Worm (Caenorhabditis elegans) whole organism, early embryonic: Measurements from ENCODE around the gene ina-1.

ENCODE experiments used
- B0310.2 ChIP-seq: sonication (generic microtip); optimal IDR thresholded peaks from 2 replicates; lab custom pipeline; 2016; ENCODE audit warnings: mild to moderate bottlenecking, missing genetic modification characterization, missing compliant biosample characterization
- F13C5.2 ChIP-seq: sonication (generic microtip); optimal IDR thresholded peaks from 2 replicates; lab custom pipeline; 2017; ENCODE audit warnings: mild to moderate bottlenecking, missing genetic modification characterization, inconsistent platforms, missing compliant biosample characterization
- aly-1 ChIP-seq: sonication (generic microtip); optimal IDR thresholded peaks from 2 replicates; lab custom pipeline; 2016; ENCODE audit warnings: missing genetic modification characterization, missing compliant biosample characterization
- ama-1 ChIP-seq: fragments of 150-350 bp; optimal IDR thresholded peaks from 2 replicates; lab custom pipeline; 2014
- ceh-13 ChIP-seq: fragments of 200-800 bp; sonication (Bioruptor generic); optimal IDR thresholded peaks from 2 replicates; lab custom pipeline; 2018; ENCODE audit warnings: mild to moderate bottlenecking, missing genetic modification characterization, missing compliant biosample characterization
- ceh-36 ChIP-seq: sonication (generic microtip); optimal IDR thresholded peaks from 2 replicates; lab custom pipeline; 2016; ENCODE audit warnings: missing genetic modification characterization, inconsistent platforms, missing compliant biosample characterization
- ets-7 ChIP-seq: sonication (generic microtip); optimal IDR thresholded peaks from 2 replicates; lab custom pipeline; 2016; ENCODE audit warnings: missing genotype, missing genetic modification characterization, missing compliant biosample characterization
- flt-1 ChIP-seq: fragments of 200-800 bp; sonication (Bioruptor generic); IDR thresholded peaks from 2 replicates; pipeline ENCODE4 v1.3.6; 2022; ENCODE audit warnings: missing genetic modification characterization, missing compliant biosample characterization
- hmbx-1 ChIP-seq: sonication (generic microtip); optimal IDR thresholded peaks from 2 replicates; lab custom pipeline; 2016; ENCODE audit warnings: mild to moderate bottlenecking, missing genetic modification characterization, missing compliant biosample characterization
- hmg-4 ChIP-seq: fragments of 200-800 bp; sonication (Bioruptor generic); optimal IDR thresholded peaks from 2 replicates; lab custom pipeline; 2018; ENCODE audit warnings: mild to moderate bottlenecking, missing genetic modification characterization, missing compliant biosample characterization
- hnd-1 ChIP-seq: sonication (generic microtip); optimal IDR thresholded peaks from 2 replicates; lab custom pipeline; 2016; ENCODE audit warnings: missing genetic modification characterization, missing compliant biosample characterization
- pes-1 ChIP-seq: fragments of 200-800 bp; sonication (Bioruptor generic); IDR thresholded peaks from 2 replicates; pipeline ENCODE4 v1.3.6; 2022; ENCODE audit warnings: missing genetic modification reagents, missing genetic modification characterization, missing compliant biosample characterization
- scrt-1 ChIP-seq: fragments of 200-800 bp; sonication (Bioruptor generic); IDR thresholded peaks from 2 replicates; pipeline ENCODE4 v1.3.6; 2022; ENCODE audit warnings: missing genetic modification characterization, missing compliant biosample characterization
- sea-1 ChIP-seq: fragments of 200-800 bp; sonication (Bioruptor generic); conservative IDR thresholded peaks from 2 replicates; pipeline ENCODE4 v1.3.6; 2022; ENCODE audit warnings: missing genetic modification characterization, missing compliant biosample characterization
- tbx-11 ChIP-seq: fragments of 200-800 bp; sonication (Bioruptor generic); IDR thresholded peaks from 2 replicates; pipeline ENCODE4 v1.3.6; 2022; ENCODE audit warnings: missing genetic modification characterization, missing compliant biosample characterization
- tbx-37 ChIP-seq: fragments of 200-800 bp; sonication (Bioruptor generic); conservative IDR thresholded peaks from 2 replicates; pipeline ENCODE4 v1.3.6; 2022; ENCODE audit warnings: missing genetic modification reagents, missing genetic modification characterization, missing compliant biosample characterization
- tra-4 ChIP-seq: sonication (generic microtip); optimal IDR thresholded peaks from 2 replicates; lab custom pipeline; 2017; ENCODE audit warnings: missing genetic modification characterization, missing compliant biosample characterization

ina-1 gene

DNA sequence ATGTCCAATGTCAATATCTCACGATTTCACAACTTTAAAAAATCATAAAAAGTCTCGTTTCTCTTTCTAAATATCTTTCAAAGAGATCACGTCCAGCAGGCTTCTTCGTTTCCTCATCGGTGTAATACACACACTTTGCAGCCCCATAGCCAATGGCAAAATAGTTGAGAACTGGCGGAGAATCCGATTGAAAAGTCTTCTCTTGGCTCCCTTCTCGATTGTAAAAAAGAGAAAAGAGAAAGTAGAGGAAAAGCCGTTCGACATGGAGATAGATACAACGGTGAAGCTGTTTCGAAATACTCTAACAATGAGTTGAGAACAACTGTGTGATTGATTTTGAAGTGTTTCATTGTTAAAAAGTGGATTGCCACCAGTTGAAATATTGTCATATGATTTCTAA lies 20.8 kb downstream of the ina-1 start:
- no peak for TF ChIP-seq B0310.2 (tag; lab: Kevin White, UChicago)
- no peak for TF ChIP-seq tbx-11 (GFP tag; lab: Robert Waterston, UW)
- TF ChIP-seq hmbx-1 = no peak
- no peak for TF ChIP-seq aly-1 (tag; lab: Kevin White, UChicago)
- TF ChIP-seq pes-1 (GFP tag; lab: Robert Waterston, UW) = no peak
- no peak for TF ChIP-seq hnd-1 (tag; lab: Kevin White, UChicago)
- TF ChIP-seq ama-1 = no peak
- TF ChIP-seq ets-7 (tag; lab: Kevin White, UChicago) = no peak
- no peak for TF ChIP-seq ceh-13 (GFP tag; lab: Kevin White, UChicago)
- no peak for TF ChIP-seq ceh-36
- no peak for TF ChIP-seq hmg-4 (GFP tag; lab: Kevin White, UChicago)
- TF ChIP-seq tbx-37 (GFP tag; lab: Robert Waterston, UW) = no peak
- no peak for TF ChIP-seq F13C5.2 (tag; lab: Kevin White, UChicago)

DNA sequence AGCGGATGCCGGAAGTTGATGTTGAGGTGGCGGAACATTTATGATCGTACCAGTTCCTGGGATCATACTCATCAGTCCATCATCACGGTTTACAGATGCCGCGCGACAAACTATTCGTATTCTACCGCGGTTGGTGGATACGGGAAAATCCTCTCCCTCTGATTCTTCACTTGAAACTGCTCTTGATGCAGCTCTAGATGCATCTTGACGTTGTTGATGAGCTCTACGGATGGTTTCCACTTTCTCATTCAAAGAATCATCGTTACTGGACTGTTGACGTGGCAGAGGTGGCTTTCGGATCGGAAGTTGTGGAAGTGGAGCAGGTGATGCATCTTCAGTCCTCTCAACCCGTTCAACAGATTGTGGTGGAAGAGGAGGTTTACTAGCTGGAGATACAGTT lies 23.5 kb downstream of the ina-1 start:
- TF ChIP-seq pes-1 (GFP tag; lab: Robert Waterston, UW) (no peak), hmbx-1 (no peak), ets-7 (tag; lab: Kevin White, UChicago) (no peak), flt-1 (no peak), hmg-4 (GFP tag; lab: Kevin White, UChicago) (no peak), ceh-13 (GFP tag; lab: Kevin White, UChicago) (no peak), scrt-1 (no peak), ama-1 (no peak), tra-4 (no peak), tbx-11 (GFP tag; lab: Robert Waterston, UW) (no peak), B0310.2 (tag; lab: Kevin White, UChicago) (no peak), F13C5.2 (tag; lab: Kevin White, UChicago) (no peak), sea-1 (GFP tag; lab: Robert Waterston, UW) (no peak), hnd-1 (tag; lab: Kevin White, UChicago) (no peak), aly-1 (tag; lab: Kevin White, UChicago) (no peak), ceh-36 (no peak), tbx-37 (GFP tag; lab: Robert Waterston, UW) (no peak)

DNA sequence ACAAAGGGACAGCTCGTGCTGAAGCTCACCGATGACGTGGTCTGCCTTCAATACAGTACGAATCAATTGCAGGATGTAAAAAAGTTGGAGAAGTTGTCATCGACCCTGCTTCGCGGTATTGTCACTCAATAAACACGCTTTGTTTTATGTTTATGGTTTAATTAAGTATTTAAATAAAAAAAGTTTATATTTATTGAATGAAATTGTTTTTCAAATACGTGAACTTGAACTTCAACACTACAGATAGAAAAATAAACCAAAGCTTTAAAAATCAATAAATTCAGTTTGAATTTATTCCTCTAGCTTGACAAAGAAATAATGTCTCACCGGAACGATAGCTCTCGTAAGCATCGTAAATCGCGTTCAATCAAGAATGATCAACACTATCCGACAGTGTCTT lies 26.8 kb downstream of the ina-1 start, which contains the start of gene ZK512.8:
Gene ZK512.8 (plus strand): TSS at position 301 of the 400 bp plus-strand sequence.
- TF ChIP-seq scrt-1 = no peak
- no peak for TF ChIP-seq F13C5.2 (tag; lab: Kevin White, UChicago)
- no peak for TF ChIP-seq flt-1
- TF ChIP-seq hnd-1 (tag; lab: Kevin White, UChicago) = no peak
- no peak for TF ChIP-seq ceh-36
- no peak for TF ChIP-seq tbx-37 (GFP tag; lab: Robert Waterston, UW)
- no peak for TF ChIP-seq ceh-13 (GFP tag; lab: Kevin White, UChicago)
- no peak for TF ChIP-seq sea-1 (GFP tag; lab: Robert Waterston, UW)
- no peak for TF ChIP-seq hmg-4 (GFP tag; lab: Kevin White, UChicago)
- TF ChIP-seq pes-1 (GFP tag; lab: Robert Waterston, UW) = no peak
- no peak for TF ChIP-seq tra-4
- TF ChIP-seq ama-1 = no peak
- TF ChIP-seq hmbx-1 = no peak
- no peak for TF ChIP-seq aly-1 (tag; lab: Kevin White, UChicago)
- no peak for TF ChIP-seq ets-7 (tag; lab: Kevin White, UChicago)

DNA sequence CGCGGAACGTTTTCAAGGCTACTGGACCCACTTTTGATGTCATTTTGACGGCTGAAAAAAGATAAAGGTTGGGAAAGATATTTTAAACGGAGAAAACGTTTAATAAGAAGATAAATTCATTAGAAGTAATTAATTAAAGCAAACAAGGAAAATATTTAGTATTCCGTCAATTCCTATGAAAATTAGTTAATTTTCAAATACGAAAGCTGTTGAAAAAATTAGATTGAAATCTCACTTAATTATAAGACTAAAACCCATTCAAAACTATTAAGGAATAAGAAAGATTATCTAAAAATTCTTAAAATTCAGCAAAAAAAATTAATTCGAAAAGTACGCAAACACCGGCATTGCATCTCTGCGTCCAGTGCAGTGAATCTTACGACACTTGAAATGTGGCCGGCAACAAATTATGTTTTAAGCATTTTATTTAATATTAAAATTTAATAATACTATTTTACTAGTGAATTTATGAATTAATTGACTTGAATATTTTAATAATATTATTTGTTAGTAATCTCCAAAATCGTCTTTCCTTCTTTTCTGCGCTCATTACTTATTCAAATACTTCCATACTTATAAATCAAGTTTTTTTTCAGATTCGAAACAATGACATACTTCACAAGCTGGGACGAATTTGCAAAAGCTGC lies 27.7 kb downstream of the ina-1 start, which contains the start of the genes ZK512.2 and ZK512.4:
Gene ZK512.2 (minus strand): TSS at position 51 of the 647 bp plus-strand sequence.
Gene ZK512.4 (plus strand): TSS at position 597 of the 647 bp plus-strand sequence.
- TF ChIP-seq ets-7 (tag; lab: Kevin White, UChicago) (no peak), scrt-1 (no peak), tra-4 (no peak), ceh-36 (no peak), ceh-13 (GFP tag; lab: Kevin White, UChicago) (no peak), pes-1 (GFP tag; lab: Robert Waterston, UW) (no peak), flt-1 (no peak), ama-1 (no peak), sea-1 (GFP tag; lab: Robert Waterston, UW) (no peak), tbx-11 (GFP tag; lab: Robert Waterston, UW) (no peak), B0310.2 (tag; lab: Kevin White, UChicago) (no peak), hmbx-1 (no peak), tbx-37 (GFP tag; lab: Robert Waterston, UW) (no peak), aly-1 (tag; lab: Kevin White, UChicago) (no peak), hmg-4 (GFP tag; lab: Kevin White, UChicago) (no peak), F13C5.2 (tag; lab: Kevin White, UChicago) (no peak), hnd-1 (tag; lab: Kevin White, UChicago) (no peak)

DNA sequence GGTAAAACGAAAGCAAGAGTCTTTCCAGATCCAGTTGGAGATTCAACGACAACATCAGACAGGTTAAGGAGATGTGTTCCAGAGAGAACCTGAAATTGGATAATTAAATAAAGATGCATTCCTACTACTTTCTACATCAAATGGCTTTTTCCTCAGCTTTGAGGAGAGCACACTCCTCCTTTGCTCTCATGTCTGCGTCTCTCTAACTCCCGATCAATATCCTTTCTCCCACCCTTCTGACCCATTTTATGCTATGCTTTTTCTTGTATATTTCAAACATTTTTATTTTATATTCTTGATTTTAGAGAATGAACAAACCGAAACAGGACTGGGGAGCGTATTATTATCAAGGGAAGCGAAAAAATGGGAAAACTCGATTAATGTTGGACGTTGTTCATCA lies 28.7 kb downstream of the ina-1 start, which contains the start of gene ZK512.11:
Gene ZK512.11 (plus strand): TSS at position 301 of the 400 bp plus-strand sequence.
- no peak for TF ChIP-seq scrt-1

DNA sequence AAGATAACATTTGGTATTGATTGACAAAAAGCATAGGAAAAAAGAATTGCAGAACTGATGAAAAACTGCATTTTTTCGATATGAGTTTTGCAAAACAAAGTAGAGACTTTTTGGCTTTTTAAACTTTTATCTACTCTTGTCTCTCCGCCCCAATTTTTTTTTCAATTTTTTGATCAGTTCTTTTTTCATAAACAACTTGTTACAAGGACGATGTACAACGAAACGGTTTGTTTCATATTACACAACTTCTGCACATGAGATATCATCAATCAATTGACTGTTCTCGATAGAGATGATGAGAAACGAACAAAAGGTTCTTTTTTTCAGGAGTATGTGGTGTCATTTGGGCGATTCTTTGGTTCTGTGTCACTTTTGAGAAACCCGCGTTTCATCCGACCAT lies 34.0 kb downstream of the ina-1 start, which contains the start of gene ZK512.7:
Gene ZK512.7 (minus strand): TSS at position 101 of the 400 bp plus-strand sequence.
- TF ChIP-seq hnd-1 (tag; lab: Kevin White, UChicago) (no peak), B0310.2 (tag; lab: Kevin White, UChicago) (no peak), hmg-4 (GFP tag; lab: Kevin White, UChicago) (no peak), ama-1 (no peak), tbx-11 (GFP tag; lab: Robert Waterston, UW) (no peak), pes-1 (GFP tag; lab: Robert Waterston, UW) (no peak), hmbx-1 (no peak), ceh-13 (GFP tag; lab: Kevin White, UChicago) (no peak), sea-1 (GFP tag; lab: Robert Waterston, UW) (no peak), flt-1 (no peak), aly-1 (tag; lab: Kevin White, UChicago) (no peak)

DNA sequence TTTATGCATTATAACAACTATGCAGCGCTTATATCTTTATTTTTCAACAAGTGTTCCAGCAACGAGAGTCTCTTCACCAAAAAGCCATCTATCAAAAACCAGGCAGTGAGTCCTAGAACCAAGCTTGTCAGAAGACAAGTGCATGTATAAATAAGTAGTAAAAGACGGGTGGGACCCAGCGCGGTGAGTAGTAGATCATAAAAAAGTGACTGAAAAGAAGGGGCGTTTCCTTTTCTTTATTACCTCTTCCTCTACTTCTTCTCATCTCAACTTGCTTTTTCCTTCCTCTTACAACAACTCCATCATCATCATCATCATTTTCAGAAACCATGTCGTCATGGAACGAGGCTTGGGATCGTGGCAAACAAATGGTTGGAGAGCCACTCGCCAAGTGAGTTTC lies 36.0 kb downstream of the ina-1 start, which contains the start of gene eat-4:
Gene eat-4 (plus strand): TSS at position 301 of the 400 bp plus-strand sequence.
- TF ChIP-seq B0310.2 (tag; lab: Kevin White, UChicago) (no peak), flt-1 (no peak), ama-1 (no peak), hmbx-1 (no peak), aly-1 (tag; lab: Kevin White, UChicago) (no peak), hmg-4 (GFP tag; lab: Kevin White, UChicago) (no peak), scrt-1 (no peak), sea-1 (GFP tag; lab: Robert Waterston, UW) (no peak), tbx-11 (GFP tag; lab: Robert Waterston, UW) (no peak)
